Worm (Caenorhabditis elegans) whole organism, L4/young adult: ENCODE data around the gene pgp-12.

Experiments
- W03F9.2 ChIP-seq: fragments of 150-350 bp; optimal IDR thresholded peaks from 2 replicates; lab custom pipeline; 2014; ENCODE audit warnings: missing biosample characterization, missing genetic modification characterization
- him-1 ChIP-seq: sonication (generic microtip); optimal IDR thresholded peaks from 2 replicates; lab custom pipeline; 2016; ENCODE audit warnings: missing genotype, missing genetic modification reagents, missing genetic modification characterization, missing compliant biosample characterization

- TF ChIP-seq W03F9.2 (tag; lab: Kevin White, UChicago) (no peak), him-1 (tag; lab: Kevin White, UChicago) (no peak)
Observed at ce11 chrX:12691306-12691705, 40.3 kb upstream of the pgp-12 start, which contains the start of gene ugt-50.
